Worm (Caenorhabditis elegans): Measurements from ENCODE around the gene acs-11.

The acs-11 gene

DNA sequence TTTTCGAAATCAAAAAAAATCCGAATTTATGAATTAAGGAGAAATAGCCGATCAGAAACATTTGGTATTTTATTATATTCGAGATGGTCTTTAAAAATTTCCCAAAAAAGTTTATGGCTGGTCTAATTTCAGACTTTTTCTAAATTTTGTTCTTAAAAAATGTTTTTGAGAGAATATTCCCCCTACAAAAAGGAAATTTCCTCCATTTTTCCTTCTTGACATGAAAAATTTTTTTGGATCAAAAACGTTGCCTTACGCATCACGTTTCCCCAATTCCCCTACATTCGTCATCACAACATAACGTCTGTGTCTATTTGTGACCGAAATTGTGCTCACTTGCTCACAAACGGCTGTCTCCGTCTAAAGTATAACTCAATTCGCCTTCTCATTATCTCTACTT, 51.4 kb downstream of the acs-11 start:
- TF ChIP-seq flh-1 (GFP tag; optimal IDR thresholded peaks at IDR 0.05) = no peak
- no peak for TF ChIP-seq ham-2 (GFP tag; optimal IDR thresholded peaks at IDR 0.05)
- TF ChIP-seq mab-5 (tag; optimal IDR thresholded peaks at IDR 0.05) = no peak
- TF ChIP-seq ztf-11 (tag; optimal IDR thresholded peaks at IDR 0.05) = no peak
- no peak for TF ChIP-seq sem-2 (GFP tag; optimal IDR thresholded peaks at IDR 0.05)
- TF ChIP-seq unc-39 (tag; optimal IDR thresholded peaks at IDR 0.05) = no peak
- no peak for TF ChIP-seq nhr-12 (tag; optimal IDR thresholded peaks at IDR 0.05)
- no peak for TF ChIP-seq drap-1 (GFP tag; optimal IDR thresholded peaks at IDR 0.05)
- TF ChIP-seq hlh-1 (tag; optimal IDR thresholded peaks at IDR 0.05) = no peak
- TF ChIP-seq ceh-83 (GFP tag; optimal IDR thresholded peaks at IDR 0.05) = no peak
- no peak for TF ChIP-seq nhr-76 (tag; optimal IDR thresholded peaks at IDR 0.05)
- TF ChIP-seq unc-120 (tag; optimal IDR thresholded peaks at IDR 0.05; ENCODE audit: poor library complexity, severe bottlenecking) = no peak

Measured in whole organism, mixed stage, embryonic.